Worm (Caenorhabditis elegans) whole organism, L3 larva: Measurements from ENCODE around the gene htrl-1.

ENCODE experiments used
- ZK546.5 ChIP-seq: sonication (generic microtip); optimal IDR thresholded peaks from 2 replicates; lab custom pipeline; 2017; ENCODE audit warnings: missing biosample characterization, missing genetic modification characterization
- aly-2 ChIP-seq: fragments of 150-350 bp; optimal IDR thresholded peaks from 2 replicates; lab custom pipeline; 2014; ENCODE audit warnings: missing biosample characterization, missing genetic modification characterization
- ama-1 ChIP-seq: fragments of 150-350 bp; optimal IDR thresholded peaks from 2 replicates; lab custom pipeline; 2018
- ceh-16 ChIP-seq: sonication (generic microtip); optimal IDR thresholded peaks from 2 replicates; lab custom pipeline; 2017; ENCODE audit warnings: missing biosample characterization, missing genetic modification characterization
- ceh-9 ChIP-seq: sonication (generic microtip); optimal IDR thresholded peaks from 2 replicates; lab custom pipeline; 2018; ENCODE audit warnings: missing biosample characterization, missing genetic modification characterization
- daf-12 ChIP-seq: fragments of 150-350 bp; optimal IDR thresholded peaks from 2 replicates; lab custom pipeline; 2014; ENCODE audit warnings: missing biosample characterization, missing genetic modification reagents, missing genetic modification characterization
- egl-27 ChIP-seq: sonication (generic microtip); optimal IDR thresholded peaks from 4 replicates; lab custom pipeline; 2017; ENCODE audit warnings: missing biosample characterization, missing genetic modification reagents, missing genetic modification characterization
- elt-1 ChIP-seq: fragments of 150-350 bp; optimal IDR thresholded peaks from 2 replicates; lab custom pipeline; 2014; ENCODE audit warnings: missing biosample characterization, missing genetic modification characterization
- elt-2 ChIP-seq: sonication (generic microtip); optimal IDR thresholded peaks from 2 replicates; lab custom pipeline; 2016; ENCODE audit warnings: missing genetic modification reagents, mild to moderate bottlenecking, missing genetic modification characterization, missing compliant biosample characterization
- elt-3 ChIP-seq, 3 experiments: fragments of 150-350 bp in 1 of 3; sonication (generic microtip) in 2 of 3; optimal IDR thresholded peaks; 2 replicates in 2 of 3; 4 replicates in 1 of 3; lab custom pipeline; 2014 to 2017; ENCODE audit warnings: missing biosample characterization in 3 of 3, missing genetic modification characterization in 3 of 3
- eor-1 ChIP-seq, 2 experiments: fragments of 150-350 bp; optimal IDR thresholded peaks; 2 replicates each; lab custom pipeline; 2014 to 2018; ENCODE audit warnings: missing biosample characterization in 2 of 2, missing genetic modification characterization in 2 of 2
- fkh-10 ChIP-seq: sonication (generic microtip); optimal IDR thresholded peaks from 2 replicates; lab custom pipeline; 2017; ENCODE audit warnings: missing biosample characterization, missing genetic modification reagents, missing genetic modification characterization
- fkh-2 ChIP-seq: fragments of 150-350 bp; optimal IDR thresholded peaks from 2 replicates; lab custom pipeline; 2014; ENCODE audit warnings: missing biosample characterization, missing genetic modification reagents, missing genetic modification characterization
- fos-1 ChIP-seq: fragments of 150-350 bp; optimal IDR thresholded peaks from 2 replicates; lab custom pipeline; 2014; ENCODE audit warnings: missing biosample characterization, missing genetic modification characterization
- jun-1 ChIP-seq: fragments of 150-350 bp; optimal IDR thresholded peaks from 2 replicates; lab custom pipeline; 2014; ENCODE audit warnings: missing biosample characterization, missing genetic modification reagents, missing genetic modification characterization
- lin-15B ChIP-seq: fragments of 150-350 bp; optimal IDR thresholded peaks from 2 replicates; lab custom pipeline; 2014; ENCODE audit warnings: missing biosample characterization, missing genetic modification characterization
- lin-39 ChIP-seq: fragments of 150-350 bp; optimal IDR thresholded peaks from 2 replicates; lab custom pipeline; 2018; ENCODE audit warnings: missing biosample characterization, missing genetic modification reagents, missing genetic modification characterization
- lsy-12 ChIP-seq: sonication (generic microtip); optimal IDR thresholded peaks from 2 replicates; lab custom pipeline; 2016; ENCODE audit warnings: mild to moderate bottlenecking, missing genetic modification characterization, missing compliant biosample characterization
- mml-1 ChIP-seq: fragments of 150-350 bp; sonication (generic microtip); optimal IDR thresholded peaks from 3 replicates; lab custom pipeline; 2014; ENCODE audit warnings: missing biosample characterization, missing genetic modification characterization
- nhr-11 ChIP-seq: fragments of 150-350 bp; optimal IDR thresholded peaks from 2 replicates; lab custom pipeline; 2014; ENCODE audit warnings: missing biosample characterization, missing genetic modification characterization
- nhr-12 ChIP-seq: fragments of 150-350 bp; optimal IDR thresholded peaks from 2 replicates; lab custom pipeline; 2014; ENCODE audit warnings: missing biosample characterization, missing genetic modification characterization
- nhr-23 ChIP-seq: fragments of 150-350 bp; optimal IDR thresholded peaks from 2 replicates; lab custom pipeline; 2014; ENCODE audit warnings: missing biosample characterization, missing genetic modification reagents, missing genetic modification characterization
- nhr-237 ChIP-seq: fragments of 150-350 bp; optimal IDR thresholded peaks from 2 replicates; lab custom pipeline; 2014; ENCODE audit warnings: missing biosample characterization, missing genetic modification characterization
- nhr-25 ChIP-seq: sonication (generic microtip); optimal IDR thresholded peaks from 2 replicates; lab custom pipeline; 2017; ENCODE audit warnings: missing biosample characterization, missing genetic modification characterization
- nhr-28 ChIP-seq: fragments of 150-350 bp; optimal IDR thresholded peaks from 2 replicates; lab custom pipeline; 2014; ENCODE audit warnings: missing biosample characterization, missing genetic modification characterization
- nhr-43 ChIP-seq: sonication (generic microtip); optimal IDR thresholded peaks from 2 replicates; lab custom pipeline; 2016; ENCODE audit warnings: mild to moderate bottlenecking, missing genetic modification characterization, missing compliant biosample characterization; ENCODE audit not compliant: poor library complexity, severe bottlenecking
- nhr-76 ChIP-seq: fragments of 150-350 bp; sonication (generic microtip); optimal IDR thresholded peaks from 5 replicates; lab custom pipeline; 2014; ENCODE audit warnings: missing biosample characterization, missing genetic modification characterization
- nhr-77 ChIP-seq: fragments of 150-350 bp; optimal IDR thresholded peaks from 2 replicates; lab custom pipeline; 2014; ENCODE audit warnings: missing biosample characterization, missing genetic modification characterization
- pha-4 ChIP-seq: fragments of 150-350 bp; optimal IDR thresholded peaks from 2 replicates; lab custom pipeline; 2014; ENCODE audit warnings: missing biosample characterization, missing genetic modification reagents, missing genetic modification characterization
- pqm-1 ChIP-seq: fragments of 150-350 bp; optimal IDR thresholded peaks from 2 replicates; lab custom pipeline; 2017; ENCODE audit warnings: missing biosample characterization, missing genetic modification characterization, inconsistent platforms
- sea-2 ChIP-seq: fragments of 150-350 bp; sonication (generic microtip); optimal IDR thresholded peaks from 4 replicates; lab custom pipeline; 2014; ENCODE audit warnings: missing biosample characterization, missing genetic modification reagents, missing genetic modification characterization
- tbx-2 ChIP-seq: sonication (generic microtip); optimal IDR thresholded peaks from 2 replicates; lab custom pipeline; 2016; ENCODE audit warnings: mild to moderate bottlenecking, missing genetic modification characterization, missing compliant biosample characterization
- unc-39 ChIP-seq: sonication (generic microtip); optimal IDR thresholded peaks from 4 replicates; lab custom pipeline; 2017; ENCODE audit warnings: missing biosample characterization, missing genetic modification characterization
- unc-62 ChIP-seq: fragments of 150-350 bp; sonication (generic microtip); optimal IDR thresholded peaks from 4 replicates; lab custom pipeline; 2014; ENCODE audit warnings: missing biosample characterization, missing genetic modification reagents, missing genetic modification characterization
- ztf-11 ChIP-seq: fragments of 150-350 bp; optimal IDR thresholded peaks from 2 replicates; lab custom pipeline; 2014; ENCODE audit warnings: missing biosample characterization, missing genetic modification characterization

Gene htrl-1

DNA sequence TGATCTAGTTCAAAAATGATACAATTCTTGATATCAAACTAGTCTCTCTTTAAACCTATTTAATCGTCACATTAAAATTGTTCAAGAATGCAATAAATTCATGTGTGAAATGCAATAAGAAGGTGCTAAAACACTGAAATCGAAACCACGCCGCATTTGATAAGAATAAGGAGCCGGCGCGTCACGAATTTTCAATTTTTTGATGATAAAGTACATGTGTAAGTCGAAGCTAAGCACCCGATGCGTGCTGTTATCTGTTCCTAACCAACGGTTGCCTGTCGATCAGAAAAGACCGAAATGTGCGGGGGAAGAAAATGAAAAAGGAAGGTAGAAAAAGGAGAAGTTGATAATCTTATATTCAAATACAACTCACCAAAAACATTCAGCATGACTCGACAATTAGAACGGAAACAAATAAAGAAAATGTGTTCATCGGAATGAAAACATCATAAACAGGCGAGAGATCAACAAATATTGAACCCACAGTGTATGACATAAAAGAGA lies 25.9 kb downstream of the htrl-1 start, which contains the start of gene aat-6:
Gene aat-6 (minus strand): TSS at position 454 of the 504 bp plus-strand sequence.
- peak; percentile 37 for TF ChIP-seq jun-1
- no peak for TF ChIP-seq elt-3 (tag; optimal IDR thresholded peaks at IDR 0.05; lab: Kevin White, UChicago)
- TF ChIP-seq nhr-76 = no peak
- no peak for TF ChIP-seq sea-2 (GFP tag; lab: Kevin White, UChicago)
- TF ChIP-seq pqm-1 (tag; lab: Kevin White, UChicago) = peak; percentile 86
- TF ChIP-seq pha-4 (tag; lab: Kevin White, UChicago) = no peak
- no peak for TF ChIP-seq nhr-11 (tag; lab: Kevin White, UChicago)
- no peak for TF ChIP-seq egl-27
- TF ChIP-seq elt-2 (tag; lab: Kevin White, UChicago) = peak; percentile 97
- no peak for TF ChIP-seq nhr-23

DNA sequence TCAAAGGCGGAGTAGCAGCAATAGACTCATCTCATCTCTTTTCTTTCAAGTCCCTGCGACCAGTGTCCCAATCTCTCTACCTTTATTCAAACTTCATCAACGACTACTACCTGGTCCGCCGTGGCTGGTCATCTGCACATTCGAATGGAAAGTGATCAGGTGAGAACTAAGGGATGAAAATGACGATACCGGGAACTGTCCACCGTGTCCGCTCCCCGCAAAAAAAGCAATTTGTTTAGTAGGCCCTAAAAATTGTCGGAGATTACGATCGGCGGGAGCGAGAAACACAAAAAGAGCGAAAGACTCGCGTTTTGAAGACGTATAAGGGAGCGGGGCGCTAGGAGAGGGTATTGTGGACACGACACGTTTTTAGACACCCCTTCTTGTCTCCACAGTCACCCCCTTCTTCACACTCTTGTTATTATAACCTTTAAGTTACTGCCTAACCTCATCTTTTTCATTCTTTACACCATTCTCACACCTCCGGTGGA lies 33.2 kb downstream of the htrl-1 start, which contains the start of gene zipt-16:
Gene zipt-16 (plus strand): TSS at position 51 of the 491 bp plus-strand sequence.
- TF ChIP-seq lin-39 (tag; lab: Kevin White, UChicago) (no peak), elt-1 (tag; lab: Kevin White, UChicago) (peak; percentile 13)

DNA sequence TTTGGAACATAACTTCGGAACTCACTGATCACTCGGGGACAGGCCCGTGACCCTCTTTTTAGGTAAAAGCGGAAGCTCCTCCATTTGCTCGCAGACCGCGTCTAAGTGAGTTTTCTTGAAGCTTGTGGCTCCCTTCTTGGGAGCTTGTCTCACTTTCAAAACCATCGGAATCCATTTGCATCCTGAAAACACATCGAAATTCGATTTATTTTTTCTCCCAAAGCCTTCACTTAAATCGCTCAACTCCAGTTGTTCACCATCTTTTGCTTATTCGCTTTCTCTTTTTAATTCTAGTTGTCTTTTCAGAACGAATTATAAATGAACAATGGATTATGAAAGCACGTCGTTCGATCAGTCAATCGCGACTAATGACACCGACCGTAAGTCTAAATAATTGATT lies 36.9 kb downstream of the htrl-1 start, which contains the start of gene T11F9.1:
Gene T11F9.1 (plus strand): TSS at position 301 of the 400 bp plus-strand sequence.
- TF ChIP-seq ama-1 (lab: Kevin White, UChicago) (no peak), ZK546.5 (tag; lab: Kevin White, UChicago) (no peak), pha-4 (tag; lab: Kevin White, UChicago) (no peak), daf-12 (tag; lab: Kevin White, UChicago) (no peak)

- no peak for TF ChIP-seq unc-39 (tag; lab: Kevin White, UChicago)
- TF ChIP-seq aly-2 (tag; lab: Kevin White, UChicago) = no peak
- TF ChIP-seq fos-1 (tag; lab: Kevin White, UChicago) = no peak
- TF ChIP-seq mml-1 = no peak
- no peak for TF ChIP-seq nhr-11 (tag; lab: Kevin White, UChicago)
- TF ChIP-seq lin-15B (tag; lab: Kevin White, UChicago) = no peak
- no peak for TF ChIP-seq fkh-2
- TF ChIP-seq eor-1 (tag; optimal IDR thresholded peaks at IDR 0.05; lab: Kevin White, UChicago) = no peak
- TF ChIP-seq sea-2 (GFP tag; lab: Kevin White, UChicago) = no peak
- no peak for TF ChIP-seq nhr-25
- TF ChIP-seq nhr-77 (tag; lab: Kevin White, UChicago) = no peak
- TF ChIP-seq ZK546.5 (tag; lab: Kevin White, UChicago) = no peak
- no peak for TF ChIP-seq egl-27
- no peak for TF ChIP-seq nhr-43 (tag; lab: Kevin White, UChicago)
- no peak for TF ChIP-seq pqm-1 (tag; lab: Kevin White, UChicago)
- TF ChIP-seq nhr-12 (tag; lab: Kevin White, UChicago) = no peak
- no peak for TF ChIP-seq fkh-10 (GFP tag; lab: Kevin White, UChicago)
- TF ChIP-seq ceh-9 (tag; lab: Kevin White, UChicago) = no peak
- no peak for TF ChIP-seq ztf-11 (tag; lab: Kevin White, UChicago)
- TF ChIP-seq jun-1 = no peak
These were observed 41.3 kb downstream of the htrl-1 start for ce11 chrV:11454917-11455316.

- no peak for TF ChIP-seq nhr-11 (tag; lab: Kevin White, UChicago)
- TF ChIP-seq unc-62 (GFP tag; lab: Kevin White, UChicago) = no peak
- no peak for TF ChIP-seq elt-1 (tag; lab: Kevin White, UChicago)
- no peak for TF ChIP-seq tbx-2 (tag; lab: Kevin White, UChicago)
- TF ChIP-seq nhr-12 (tag; lab: Kevin White, UChicago) = no peak
- no peak for TF ChIP-seq nhr-28
- TF ChIP-seq lsy-12 = no peak
- TF ChIP-seq sea-2 (GFP tag; lab: Kevin White, UChicago) = no peak
- no peak for TF ChIP-seq ceh-16
- no peak for TF ChIP-seq nhr-43 (tag; lab: Kevin White, UChicago)
- TF ChIP-seq daf-12 (tag; lab: Kevin White, UChicago) = no peak
- TF ChIP-seq elt-2 (tag; lab: Kevin White, UChicago) = no peak
- TF ChIP-seq ama-1 (lab: Kevin White, UChicago) = no peak
- TF ChIP-seq aly-2 (tag; lab: Kevin White, UChicago) = no peak
- no peak for TF ChIP-seq nhr-76
- TF ChIP-seq pha-4 (tag; lab: Kevin White, UChicago) = no peak
- TF ChIP-seq eor-1 (tag; optimal IDR thresholded peaks at IDR 0.05; lab: Kevin White, UChicago) = no peak
- no peak for TF ChIP-seq mml-1
- TF ChIP-seq nhr-237 (tag; lab: Kevin White, UChicago) = no peak
These were observed 45.9 kb downstream of the htrl-1 start, which contains the start of gene col-156 for ce11 chrV:11450257-11450656. col-156 (minus strand) TSS chrV:11450357.
